Worm (Caenorhabditis elegans) whole organism, L4 larva: ENCODE measurements around the gene C25F9.12.

Experiments
- Y48G9A.11 ChIP-seq: fragments of 200-800 bp; sonication (Bioruptor generic); IDR thresholded peaks from 2 replicates; pipeline ENCODE4 v1.3.6; 2022; ENCODE audit warnings: missing genetic modification reagents, missing genetic modification characterization, missing compliant biosample characterization
- dve-1 ChIP-seq: sonication (generic microtip); optimal IDR thresholded peaks from 2 replicates; lab custom pipeline; 2017; ENCODE audit warnings: antibody characterized with exemption, mild to moderate bottlenecking, missing genetic modification characterization, missing compliant biosample characterization; ENCODE audit not compliant: insufficient read depth
- fkh-10 ChIP-seq: fragments of 150-350 bp; optimal IDR thresholded peaks from 2 replicates; lab custom pipeline; 2014; ENCODE audit warnings: missing biosample characterization, missing genetic modification reagents, missing genetic modification characterization
- mxl-3 ChIP-seq: fragments of 200-800 bp; sonication (Bioruptor generic); optimal IDR thresholded peaks from 2 replicates; lab custom pipeline; 2018; ENCODE audit warnings: mild to moderate bottlenecking, missing genetic modification characterization, missing compliant biosample characterization
- nhr-10 ChIP-seq: fragments of 150-350 bp; optimal IDR thresholded peaks from 2 replicates; lab custom pipeline; 2014; ENCODE audit warnings: missing biosample characterization, missing genetic modification characterization
- nhr-237 ChIP-seq: sonication (generic microtip); optimal IDR thresholded peaks from 2 replicates; lab custom pipeline; 2017; ENCODE audit warnings: missing biosample characterization, missing genetic modification characterization
- pha-4 ChIP-seq, 2 experiments: fragments of 150-350 bp in 1 of 2; fragments of 200-800 bp in 1 of 2; sonication (Bioruptor generic) in 1 of 2; IDR thresholded peaks in 1 of 2; optimal IDR thresholded peaks in 1 of 2; 2 replicates each; pipeline versions ENCODE4 v1.3.6 to Lab custom; 2014 to 2022; ENCODE audit warnings: missing genetic modification characterization in 2 of 2, missing genetic modification reagents in 2 of 2, missing biosample characterization in 1 of 2, missing compliant biosample characterization in 1 of 2

DNA sequence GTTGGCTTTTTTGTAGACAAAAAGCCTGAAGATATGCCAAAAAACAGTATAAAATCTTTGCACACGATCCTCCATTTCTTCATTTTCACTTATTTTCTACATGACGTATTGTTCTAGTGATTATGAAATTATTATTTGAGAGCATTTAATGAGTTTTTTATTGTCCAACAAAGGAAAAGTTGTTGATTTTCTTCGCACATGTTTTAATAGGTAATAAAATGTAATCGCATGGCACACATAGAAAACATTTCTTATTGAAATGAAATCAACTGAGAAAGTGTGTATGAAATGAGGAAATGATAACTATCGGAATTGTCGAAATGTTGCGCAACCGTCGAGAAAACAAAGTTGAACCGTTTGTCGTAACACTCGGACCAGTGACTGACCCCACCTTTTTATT, 1.3 kb downstream of the C25F9.12 start:
- no peak for TF ChIP-seq pha-4 (GFP tag; IDR thresholded peaks at IDR 0.05; lab: Robert Waterston, UW)
- no peak for TF ChIP-seq pha-4 (tag; optimal IDR thresholded peaks at IDR 0.05; lab: Kevin White, UChicago)
- TF ChIP-seq fkh-10 (GFP tag; lab: Kevin White, UChicago), result no peak
- peak; percentile 48 for TF ChIP-seq dve-1 (tag; lab: Kevin White, UChicago)
- no peak for TF ChIP-seq Y48G9A.11 (GFP tag; lab: Robert Waterston, UW)
- TF ChIP-seq nhr-10 (tag; lab: Kevin White, UChicago), result no peak
- no peak for TF ChIP-seq nhr-237 (tag; lab: Kevin White, UChicago)
- no peak for TF ChIP-seq mxl-3
